Fruit fly (Drosophila melanogaster) whole organism, embryonic: ENCODE data around the gene CG3679.

Experiments used
- Bdp1 ChIP-seq: fragments of 200-800 bp; sonication (Bioruptor generic); optimal IDR thresholded peaks from 3 replicates; lab custom pipeline; 2016; ENCODE audit warnings: missing biosample characterization, missing genetic modification characterization
- CG10267 ChIP-seq: fragments of 200-800 bp; sonication (Bioruptor generic); optimal IDR thresholded peaks from 2 replicates; lab custom pipeline; 2018; ENCODE audit warnings: missing biosample characterization, mild to moderate bottlenecking, missing genetic modification characterization, moderate library complexity
- CG11398 ChIP-seq: fragments of 200-800 bp; sonication (Bioruptor generic); optimal IDR thresholded peaks from 2 replicates; lab custom pipeline; 2016; ENCODE audit warnings: missing biosample characterization, missing genetic modification characterization
- CG11696 ChIP-seq: fragments of 200-800 bp; sonication (Bioruptor generic); IDR thresholded peaks from 2 replicates; pipeline ENCODE4 v1.3.6; 2022; ENCODE audit warnings: missing biosample characterization, missing genetic modification characterization
- CG13287 ChIP-seq: fragments of 200-800 bp; sonication (Bioruptor generic); IDR thresholded peaks from 2 replicates; pipeline ENCODE4 v1.3.6; 2022; ENCODE audit warnings: missing biosample characterization, missing genetic modification characterization; ENCODE audit not compliant: partially characterized antibody
- CG14014 ChIP-seq: fragments of 200-800 bp; sonication (Bioruptor generic); IDR thresholded peaks from 2 replicates; pipeline ENCODE4 v1.3.6; 2022; ENCODE audit warnings: missing biosample characterization, missing genetic modification characterization
- CG14710 ChIP-seq: fragments of 200-800 bp; sonication (Bioruptor generic); optimal IDR thresholded peaks from 3 replicates; lab custom pipeline; 2019; ENCODE audit warnings: missing biosample characterization, mild to moderate bottlenecking, missing genetic modification characterization, moderate library complexity
- CG14860 ChIP-seq: fragments of 200-800 bp; sonication (Bioruptor generic); IDR thresholded peaks from 3 replicates; pipeline ENCODE4 v1.3.6; 2022; ENCODE audit warnings: missing biosample characterization, missing genetic modification characterization; ENCODE audit not compliant: partially characterized antibody
- CG1602 ChIP-seq: fragments of 200-800 bp; sonication (Bioruptor generic); optimal IDR thresholded peaks from 3 replicates; lab custom pipeline; 2016; ENCODE audit warnings: missing biosample characterization, missing genetic modification characterization
- CG2120 ChIP-seq: fragments of 200-800 bp; sonication (Bioruptor generic); optimal IDR thresholded peaks from 3 replicates; lab custom pipeline; 2016; ENCODE audit warnings: missing biosample characterization, missing genetic modification characterization
- CG2129 ChIP-seq: fragments of 200-800 bp; sonication (Bioruptor generic); IDR thresholded peaks from 2 replicates; pipeline ENCODE4 v1.3.6; 2022; ENCODE audit warnings: missing biosample characterization, missing genetic modification characterization; ENCODE audit not compliant: partially characterized antibody
- CG2202 ChIP-seq: fragments of 200-800 bp; sonication (Bioruptor generic); optimal IDR thresholded peaks from 2 replicates; lab custom pipeline; 2018; ENCODE audit warnings: missing biosample characterization, mild to moderate bottlenecking, missing genetic modification characterization
- CG2889 ChIP-seq: fragments of 200-800 bp; sonication (Bioruptor generic); IDR thresholded peaks from 3 replicates; pipeline ENCODE4 v1.3.6; 2022; ENCODE audit warnings: missing biosample characterization, missing genetic modification characterization
- CG3281 ChIP-seq: fragments of 200-800 bp; sonication (Bioruptor generic); optimal IDR thresholded peaks from 3 replicates; lab custom pipeline; 2017; ENCODE audit warnings: missing biosample characterization, mild to moderate bottlenecking, missing genetic modification characterization
- CG33557 ChIP-seq: fragments of 200-800 bp; sonication (Bioruptor generic); optimal IDR thresholded peaks from 2 replicates; lab custom pipeline; 2019; ENCODE audit warnings: missing biosample characterization, mild to moderate bottlenecking, missing genetic modification characterization, moderate library complexity
- CG6854 ChIP-seq: fragments of 200-800 bp; sonication (Bioruptor generic); optimal IDR thresholded peaks from 3 replicates; lab custom pipeline; 2017; ENCODE audit warnings: missing biosample characterization, mild to moderate bottlenecking, missing genetic modification characterization
- CG8281 ChIP-seq: fragments of 200-800 bp; sonication (Bioruptor generic); optimal IDR thresholded peaks from 2 replicates; lab custom pipeline; 2018; ENCODE audit warnings: missing biosample characterization, mild to moderate bottlenecking, missing genetic modification characterization, moderate library complexity
- CG9609 ChIP-seq: fragments of 200-800 bp; sonication (Bioruptor generic); optimal IDR thresholded peaks from 3 replicates; lab custom pipeline; 2016; ENCODE audit warnings: missing biosample characterization, missing genetic modification characterization
- CG9932 ChIP-seq: fragments of 200-800 bp; sonication (Bioruptor generic); IDR thresholded peaks from 2 replicates; pipeline ENCODE4 v1.3.6; 2022; ENCODE audit warnings: missing biosample characterization, missing genetic modification characterization
- CTCF ChIP-seq: fragments of 200-800 bp; sonication (Bioruptor generic); optimal IDR thresholded peaks from 2 replicates; lab custom pipeline; 2017; ENCODE audit warnings: missing biosample characterization, mild to moderate bottlenecking, missing genetic modification characterization, moderate library complexity
- Chrac-16 ChIP-seq: fragments of 200-800 bp; sonication (Bioruptor generic); optimal IDR thresholded peaks from 3 replicates; lab custom pipeline; 2016; ENCODE audit warnings: missing biosample characterization, missing genetic modification characterization
- Doc3 ChIP-seq: fragments of 200-800 bp; sonication (Bioruptor generic); IDR thresholded peaks from 3 replicates; pipeline ENCODE4 v1.3.6; 2022; ENCODE audit warnings: missing biosample characterization, missing genetic modification characterization; ENCODE audit not compliant: partially characterized antibody
- Dp ChIP-seq: fragments of 200-800 bp; sonication (Bioruptor generic); optimal IDR thresholded peaks from 2 replicates; lab custom pipeline; 2018; ENCODE audit warnings: missing biosample characterization, mild to moderate bottlenecking, missing genetic modification characterization, moderate library complexity
- E2f1 ChIP-seq: fragments of 200-800 bp; sonication (Bioruptor generic); IDR thresholded peaks from 2 replicates; pipeline ENCODE4 v1.3.6; 2022; ENCODE audit warnings: missing biosample characterization, missing genetic modification characterization
- E2f2 ChIP-seq: fragments of 200-800 bp; sonication (Bioruptor generic); IDR thresholded peaks from 2 replicates; pipeline ENCODE4 v1.3.6; 2022; ENCODE audit warnings: missing biosample characterization, missing genetic modification characterization
- H15 ChIP-seq: fragments of 200-800 bp; sonication (Bioruptor generic); IDR thresholded peaks from 3 replicates; pipeline ENCODE4 v1.3.6; 2022; ENCODE audit warnings: missing biosample characterization, missing genetic modification characterization
- Hmr ChIP-seq: fragments of 200-800 bp; sonication (Bioruptor generic); optimal IDR thresholded peaks from 3 replicates; lab custom pipeline; 2017; ENCODE audit warnings: mild to moderate bottlenecking, missing biosample characterization, missing genetic modification reagents, missing genetic modification characterization
- Jarid2 ChIP-seq: fragments of 200-800 bp; sonication (Bioruptor generic); optimal IDR thresholded peaks from 3 replicates; lab custom pipeline; 2017; ENCODE audit warnings: mild to moderate bottlenecking, missing biosample characterization, missing genetic modification reagents, missing genetic modification characterization
- Max ChIP-seq: fragments of 200-800 bp; sonication (Bioruptor generic); optimal IDR thresholded peaks from 2 replicates; lab custom pipeline; 2016; ENCODE audit warnings: missing biosample characterization, mild to moderate bottlenecking, missing genetic modification characterization
- Meics ChIP-seq: fragments of 200-800 bp; sonication (Bioruptor generic); optimal IDR thresholded peaks from 2 replicates; lab custom pipeline; 2017; ENCODE audit warnings: missing biosample characterization, mild to moderate bottlenecking, missing genetic modification characterization
- Nf-YC ChIP-seq: fragments of 200-800 bp; optimal IDR thresholded peaks from 3 replicates; lab custom pipeline; 2019; ENCODE audit warnings: missing biosample characterization, mild to moderate bottlenecking, missing genetic modification characterization, moderate library complexity
- Rfx ChIP-seq: fragments of 200-800 bp; sonication (Bioruptor generic); IDR thresholded peaks from 2 replicates; pipeline ENCODE4 v1.3.6; 2022; ENCODE audit warnings: missing biosample characterization, missing genetic modification characterization
- TFAM ChIP-seq: fragments of 200-800 bp; sonication (Bioruptor generic); optimal IDR thresholded peaks from 2 replicates; lab custom pipeline; 2017; ENCODE audit warnings: missing biosample characterization, missing genetic modification characterization, inconsistent platforms
- YL-1 ChIP-seq: fragments of 200-800 bp; sonication (Bioruptor generic); optimal IDR thresholded peaks from 3 replicates; lab custom pipeline; 2017; ENCODE audit warnings: missing biosample characterization, mild to moderate bottlenecking, missing genetic modification characterization
- bowl ChIP-seq: fragments of 200-800 bp; sonication (Bioruptor generic); IDR thresholded peaks from 2 replicates; pipeline ENCODE4 v1.3.6; 2022; ENCODE audit warnings: missing biosample characterization, missing genetic modification characterization
- br ChIP-seq: fragments of >200 bp; optimal IDR thresholded peaks from 2 replicates; lab custom pipeline; 2017
- dm ChIP-seq: fragments of 200-800 bp; sonication (Bioruptor generic); optimal IDR thresholded peaks from 3 replicates; lab custom pipeline; 2016; ENCODE audit warnings: missing biosample characterization, missing genetic modification characterization
- dysf ChIP-seq: fragments of 200-800 bp; sonication (Bioruptor generic); IDR thresholded peaks from 3 replicates; pipeline ENCODE4 v1.3.6; 2022; ENCODE audit warnings: missing biosample characterization, missing genetic modification characterization
- fd64A ChIP-seq: fragments of 200-800 bp; sonication (Bioruptor generic); optimal IDR thresholded peaks from 3 replicates; lab custom pipeline; 2018; ENCODE audit warnings: missing biosample characterization, mild to moderate bottlenecking, missing genetic modification characterization
- gcm ChIP-seq: fragments of 200-800 bp; sonication (Bioruptor generic); optimal IDR thresholded peaks from 2 replicates; lab custom pipeline; 2019; ENCODE audit warnings: missing biosample characterization, mild to moderate bottlenecking, missing genetic modification characterization, moderate library complexity
- gt ChIP-seq: fragments of 200-800 bp; sonication (Bioruptor generic); IDR thresholded peaks from 2 replicates; pipeline ENCODE4 v1.3.6; 2022; ENCODE audit warnings: missing biosample characterization, missing genetic modification characterization
- hth ChIP-seq: fragments of >200 bp; optimal IDR thresholded peaks from 2 replicates; lab custom pipeline; 2017; ENCODE audit warnings: inconsistent platforms
- pfk ChIP-seq: fragments of 200-800 bp; sonication (Bioruptor generic); optimal IDR thresholded peaks from 2 replicates; lab custom pipeline; 2018; ENCODE audit warnings: missing biosample characterization, mild to moderate bottlenecking, missing genetic modification characterization, moderate library complexity
- prd ChIP-seq, 3 experiments: fragments of >200 bp in 2 of 3; fragments of 200-800 bp in 1 of 3; sonication (Bioruptor generic) in 1 of 3; optimal IDR thresholded peaks in 2 of 3; IDR thresholded peaks in 1 of 3; 2 replicates in 2 of 3; 3 replicates in 1 of 3; pipeline versions ENCODE4 v1.3.6 to Lab custom; 2017 to 2022; ENCODE audit warnings: missing biosample characterization in 1 of 3, missing genetic modification characterization in 1 of 3
- psq ChIP-seq: fragments of 200-800 bp; sonication (Bioruptor generic); optimal IDR thresholded peaks from 2 replicates; lab custom pipeline; 2017; ENCODE audit warnings: missing biosample characterization, missing genetic modification characterization
- ro ChIP-seq: fragments of 200-800 bp; sonication (Bioruptor generic); IDR thresholded peaks from 2 replicates; pipeline ENCODE4 v1.3.6; 2022; ENCODE audit warnings: missing biosample characterization, missing genetic modification characterization
- run ChIP-seq: fragments of 200-800 bp; sonication (Bioruptor generic); optimal IDR thresholded peaks from 3 replicates; lab custom pipeline; 2018; ENCODE audit warnings: missing biosample characterization, mild to moderate bottlenecking, missing genetic modification characterization
- sens ChIP-seq: fragments of 200-800 bp; sonication (Bioruptor generic); peaks from one replicate; lab custom pipeline; 2016; ENCODE audit warnings: missing biosample characterization, missing genetic modification characterization
- sisA ChIP-seq: fragments of 200-800 bp; sonication (Bioruptor generic); IDR thresholded peaks from 2 replicates; pipeline ENCODE4 v1.3.6; 2022; ENCODE audit warnings: missing biosample characterization, missing genetic modification characterization
- tap ChIP-seq: fragments of 200-800 bp; optimal IDR thresholded peaks from 3 replicates; lab custom pipeline; 2019; ENCODE audit warnings: missing biosample characterization, mild to moderate bottlenecking, missing genetic modification characterization, moderate library complexity
- yki ChIP-seq: fragments of >200 bp; optimal IDR thresholded peaks from 3 replicates; lab custom pipeline; 2018
- zfh2 ChIP-seq: fragments of 200-800 bp; sonication (Bioruptor generic); optimal IDR thresholded peaks from 2 replicates; lab custom pipeline; 2016; ENCODE audit warnings: missing biosample characterization, missing genetic modification characterization

CG3679 gene

DNA sequence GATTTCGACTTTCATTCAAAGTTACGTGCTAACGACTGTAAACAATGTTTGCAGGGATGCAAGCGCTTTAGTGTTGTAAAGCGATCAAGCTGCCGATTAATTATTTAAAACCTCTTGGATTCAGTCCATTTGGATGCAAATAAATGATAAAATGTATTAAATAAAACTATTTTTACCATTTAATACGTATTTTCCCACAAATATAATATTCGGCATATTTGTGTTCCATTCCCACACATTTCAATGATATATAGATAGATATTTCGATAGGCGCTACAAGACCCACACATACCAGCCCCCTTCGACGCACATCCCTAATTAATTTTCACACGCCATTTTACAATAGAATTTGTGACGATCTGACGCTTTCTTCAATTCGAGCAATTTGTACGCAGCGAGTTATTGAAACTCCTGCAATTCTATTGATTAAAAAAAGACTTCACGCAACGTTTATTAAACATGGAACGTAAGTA is 15.1 kb upstream of the CG3679 start, which contains the start of the genes CG32576 and caz (continued):
- no peak for TF ChIP-seq CG6854 (GFP tag; lab: Kevin White, UChicago)
- TF ChIP-seq hth (lab: Kevin White, UChicago): no peak
- peak; percentile 66 for TF ChIP-seq sens (GFP tag; lab: Kevin White, UChicago)
- peak; percentile 25 for TF ChIP-seq CG33557
- peak; percentile 66; the same call in 2 of the 3 replicates for TF ChIP-seq Doc3 (GFP tag; lab: Robert Waterston, UW)
- no peak for TF ChIP-seq yki (lab: Kevin White, UChicago)
- peak; percentile 81 for TF ChIP-seq CG14710 (tag; lab: Kevin White, UChicago)
- TF ChIP-seq CG14014 (GFP tag; lab: Robert Waterston, UW): no peak
- TF ChIP-seq CG8281 (tag; lab: Kevin White, UChicago): no peak
- TF ChIP-seq psq (GFP tag; lab: Kevin White, UChicago): no peak
- peak; percentile 39; the same call in 1 of the 2 replicates for TF ChIP-seq CG2129 (GFP tag; lab: Robert Waterston, UW)
- no peak for TF ChIP-seq prd (optimal IDR thresholded peaks at IDR 0.05; lab: Kevin White, UChicago)
- peak; percentile 42; the same call in 1 of the 3 replicates for TF ChIP-seq prd (GFP tag; IDR thresholded peaks at IDR 0.05; lab: Robert Waterston, UW)
- TF ChIP-seq Rfx (GFP tag; lab: Robert Waterston, UW): peak; percentile 30; the same call in 1 of the 2 replicates
- TF ChIP-seq CG13287 (GFP tag; lab: Robert Waterston, UW): peak; percentile 72
- TF ChIP-seq sisA (GFP tag; lab: Robert Waterston, UW): no peak
- TF ChIP-seq E2f2 (GFP tag; lab: Robert Waterston, UW): peak; percentile 51; the same call in 1 of the 2 replicates
- TF ChIP-seq zfh2: peak; percentile 12
- peak; percentile 93 for TF ChIP-seq pfk (GFP tag; lab: Kevin White, UChicago)
- TF ChIP-seq H15 (GFP tag; lab: Robert Waterston, UW): no peak
- no peak for TF ChIP-seq tap
- TF ChIP-seq dm (GFP tag; lab: Kevin White, UChicago): no peak
- TF ChIP-seq CG11398: no peak
- peak; percentile 33 for TF ChIP-seq Meics (GFP tag; lab: Kevin White, UChicago)
- TF ChIP-seq CG10267 (tag; lab: Kevin White, UChicago): peak; percentile 96
- no peak for TF ChIP-seq E2f1 (GFP tag; lab: Robert Waterston, UW)
- TF ChIP-seq Nf-YC (tag; lab: Kevin White, UChicago): peak; percentile 56
- no peak; the same call in 2 of the 3 replicates for TF ChIP-seq CG14860 (GFP tag; lab: Robert Waterston, UW)
- TF ChIP-seq Bdp1 (GFP tag; lab: Kevin White, UChicago): no peak
- TF ChIP-seq Chrac-16 (GFP tag; lab: Kevin White, UChicago): peak; percentile 7
- TF ChIP-seq gt (GFP tag; lab: Robert Waterston, UW): no peak
- peak; percentile 47 for TF ChIP-seq CTCF
- TF ChIP-seq CG3281 (GFP tag; lab: Kevin White, UChicago): no peak
- TF ChIP-seq CG9609 (GFP tag; lab: Kevin White, UChicago): no peak
- TF ChIP-seq CG2202 (tag; lab: Kevin White, UChicago): peak; percentile 5
- TF ChIP-seq Jarid2 (GFP tag; lab: Kevin White, UChicago): no peak
- TF ChIP-seq fd64A (GFP tag; lab: Kevin White, UChicago): no peak
- no peak for TF ChIP-seq dysf (GFP tag; lab: Robert Waterston, UW)
- peak; percentile 49 for TF ChIP-seq Max
- no peak for TF ChIP-seq ro (GFP tag; lab: Robert Waterston, UW)
- no peak for TF ChIP-seq TFAM (GFP tag; lab: Kevin White, UChicago)
- TF ChIP-seq run (tag; lab: Kevin White, UChicago): no peak
- peak; percentile 84 for TF ChIP-seq YL-1 (GFP tag; lab: Kevin White, UChicago)
- no peak for TF ChIP-seq bowl (GFP tag; lab: Robert Waterston, UW)
- TF ChIP-seq gcm (GFP tag; lab: Kevin White, UChicago): no peak
- TF ChIP-seq br (lab: Kevin White, UChicago): no peak
- TF ChIP-seq CG2889 (GFP tag; lab: Robert Waterston, UW): no peak
- no peak for TF ChIP-seq Hmr (GFP tag; lab: Kevin White, UChicago)
- TF ChIP-seq CG1602 (GFP tag; lab: Kevin White, UChicago): no peak
- no peak; the same call in none of the 2 replicates for TF ChIP-seq CG9932
- peak; percentile 50 for TF ChIP-seq Dp (GFP tag; lab: Kevin White, UChicago)
- TF ChIP-seq CG11696 (GFP tag; lab: Robert Waterston, UW): no peak
- peak; percentile 57 for TF ChIP-seq CG2120
